Fruit fly (Drosophila melanogaster) whole organism: Measurements from ENCODE around the gene CG16700.

Experiments used
- CG8478 ChIP-seq: fragments of >200 bp; optimal IDR thresholded peaks from 2 replicates; lab custom pipeline; 2018; ENCODE audit warnings: inconsistent platforms
- psq ChIP-seq: fragments of >200 bp; optimal IDR thresholded peaks from 2 replicates; lab custom pipeline; 2017

DNA sequence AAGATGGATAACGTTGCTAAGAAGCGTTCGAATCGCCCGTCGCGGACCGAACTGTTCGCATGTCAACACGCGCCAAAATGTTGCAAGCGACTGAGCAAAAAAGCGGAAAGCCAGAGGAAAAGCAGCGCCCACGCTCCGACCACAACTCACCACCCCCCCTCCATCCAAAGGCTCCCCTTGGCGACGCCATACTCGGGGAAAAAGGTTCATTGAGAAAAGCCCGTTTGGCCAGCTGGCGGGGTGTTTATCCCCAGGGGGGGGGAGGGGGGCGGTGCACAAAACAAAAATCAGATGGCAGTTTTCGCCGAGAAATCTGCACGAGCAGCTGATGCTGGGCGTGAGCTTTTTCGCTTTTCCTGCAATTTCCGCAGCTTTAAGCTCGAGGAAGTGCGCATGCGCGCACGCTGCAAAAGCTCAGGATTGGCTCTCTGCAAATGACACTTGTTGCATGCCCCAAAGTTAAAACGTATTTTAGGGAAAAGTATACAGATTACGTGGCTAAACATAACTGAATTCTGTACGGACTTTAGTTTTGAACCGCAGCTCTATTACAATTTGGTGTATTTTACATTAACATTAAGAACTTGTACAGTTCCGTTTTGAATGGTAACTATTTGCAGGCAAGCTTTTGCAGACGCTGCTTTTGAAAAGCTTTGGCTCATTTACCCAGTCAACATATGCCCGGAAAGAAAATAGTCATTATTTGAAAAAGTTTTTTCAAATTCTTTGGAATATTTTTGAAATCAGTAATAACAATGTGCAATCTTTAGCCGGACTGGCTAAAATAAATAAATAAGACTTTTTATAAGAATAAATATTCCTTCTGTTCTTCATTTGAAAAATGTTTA is 43.7 kb upstream of the CG16700 start:
- TF ChIP-seq CG8478 (lab: Kevin White, UChicago): no peak
- no peak for TF ChIP-seq psq
